Fruit fly (Drosophila melanogaster) Kc167 (cell line): ENCODE data around the gene Bcat.

Experiments
- Myc ChIP-seq: fragments of >200 bp; optimal IDR thresholded peaks from 2 replicates; lab custom pipeline; 2017; ENCODE audit warnings: missing external identifiers
- Sin3A ChIP-seq: fragments of >200 bp; optimal IDR thresholded peaks from 2 replicates; lab custom pipeline; 2018; ENCODE audit warnings: missing external identifiers
- h ChIP-seq: fragments of >200 bp; optimal IDR thresholded peaks from 3 replicates; lab custom pipeline; 2018; ENCODE audit warnings: missing external identifiers
- insv ChIP-seq: fragments of >200 bp; optimal IDR thresholded peaks from 3 replicates; lab custom pipeline; 2018; ENCODE audit warnings: missing external identifiers
- psq ChIP-seq: fragments of >200 bp; optimal IDR thresholded peaks from 2 replicates; lab custom pipeline; 2017; ENCODE audit warnings: missing external identifiers
- ttk ChIP-seq: sonication (Bioruptor generic); optimal IDR thresholded peaks from 2 replicates; lab custom pipeline; 2017; ENCODE audit warnings: missing external identifiers

DNA sequence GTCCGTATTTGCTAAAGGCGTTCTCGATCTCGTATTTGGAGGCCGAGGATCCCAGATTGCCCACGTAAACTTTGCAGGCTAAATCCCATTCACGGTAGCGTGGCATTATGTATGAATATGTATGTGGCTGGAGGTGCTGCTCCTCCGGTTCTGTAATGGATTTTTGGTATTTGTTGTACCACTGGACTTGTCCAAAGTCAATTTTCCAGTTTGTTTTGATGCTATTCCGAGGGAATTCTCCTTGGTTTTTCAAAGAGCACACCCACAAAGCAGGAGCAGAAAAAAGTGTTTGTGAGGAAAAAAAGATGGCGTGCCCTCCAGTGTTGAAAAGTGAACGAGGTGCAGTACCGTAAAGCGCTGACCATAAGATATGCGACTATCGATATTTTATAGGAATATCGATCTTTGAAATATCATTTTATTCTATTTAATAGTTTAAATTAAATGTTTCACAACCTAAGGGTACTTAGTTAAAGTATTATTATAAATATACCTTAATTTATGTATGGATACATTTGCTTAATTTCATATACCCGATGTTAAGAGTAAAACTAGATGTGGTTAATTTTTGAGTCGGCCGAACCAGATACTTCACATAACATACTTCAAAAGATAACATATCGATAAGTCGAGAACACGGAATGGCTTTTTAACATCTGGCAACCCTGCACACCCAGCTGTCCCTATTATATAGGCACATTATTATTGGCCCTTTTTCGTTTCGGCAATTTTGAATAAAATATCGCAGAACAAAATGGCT lies 11.9 kb upstream of the Bcat start, which contains the start of the genes Rbp1-like and Tim9a:
- no peak for TF ChIP-seq insv (lab: Kevin White, UChicago)
- TF ChIP-seq h (lab: Kevin White, UChicago): no peak
- no peak for TF ChIP-seq Myc (lab: Kevin White, UChicago)
- TF ChIP-seq Sin3A (lab: Kevin White, UChicago): no peak
- TF ChIP-seq psq: no peak
- TF ChIP-seq ttk: no peak
